Fruit fly (Drosophila melanogaster): Measurements from ENCODE around the gene CG31624.

- TF ChIP-seq Pif1B (GFP tag; optimal IDR thresholded peaks at IDR 0.05) (no peak), CG8159 (tag; optimal IDR thresholded peaks at IDR 0.05) (peak; percentile 45), CG32121 (GFP tag; IDR thresholded peaks at IDR 0.05) (peak; percentile 47; the same call in 1 of the 2 replicates), CG15710 (tag; optimal IDR thresholded peaks at IDR 0.05) (no peak)
These were observed 3.7 kb downstream of the CG31624 start for dm6 chr2L:21196511-21196910.
